Worm (Caenorhabditis elegans): Measurements from ENCODE around the gene sru-16.

DNA sequence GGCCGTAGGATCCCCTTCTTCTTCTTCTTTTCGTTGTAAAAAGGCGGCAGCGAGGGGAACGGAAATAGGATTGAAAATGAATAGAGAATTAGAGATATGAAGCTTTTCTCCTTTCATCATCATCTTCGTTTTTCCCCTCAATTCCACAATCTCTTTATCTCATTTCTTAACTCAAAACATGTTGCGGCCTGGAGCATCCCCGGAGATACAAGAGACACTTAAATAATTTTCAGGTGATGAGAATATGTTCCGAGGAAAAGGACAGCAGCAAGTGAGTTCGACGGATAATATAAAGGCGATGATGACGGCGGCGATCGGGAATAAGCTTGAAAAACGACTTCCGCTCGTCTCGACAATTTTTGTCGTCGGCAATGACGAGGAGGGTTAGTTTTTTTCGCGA, 17.4 kb upstream of the sru-16 start, which contains the start of the genes Y45F10B.13 and qui-1:
- TF ChIP-seq ztf-22 (GFP tag; optimal IDR thresholded peaks at IDR 0.05) (no peak), ztf-25 (GFP tag; IDR thresholded peaks at IDR 0.05) (no peak), lin-54 (GFP tag; optimal IDR thresholded peaks at IDR 0.05) (no peak), egl-18 (GFP tag; IDR thresholded peaks at IDR 0.05) (no peak), pha-4 (tag; optimal IDR thresholded peaks at IDR 0.05) (no peak), K12H6.12 (tag; optimal IDR thresholded peaks at IDR 0.05) (no peak), F52B5.7 (tag; optimal IDR thresholded peaks at IDR 0.05) (no peak), Y79H2A.3 (GFP tag; conservative IDR thresholded peaks at IDR 0.05) (no peak), C17E4.6 (GFP tag; IDR thresholded peaks at IDR 0.05) (no peak), ets-4 (GFP tag; optimal IDR thresholded peaks at IDR 0.05) (no peak), snpc-4 (GFP tag; optimal IDR thresholded peaks at IDR 0.05) (no peak), snpc-4 (tag; optimal IDR thresholded peaks at IDR 0.05) (no peak), tlf-1 (GFP tag; optimal IDR thresholded peaks at IDR 0.05) (no peak)
